Worm (Caenorhabditis elegans): Measurements from ENCODE around the gene C13A2.5.
"Not testable (repeated sequence)": the region's sequence is repeated elsewhere in the genome, so short reads cannot be mapped to it uniquely, and the experiment has no call there.

C13A2.5 gene

ce11 chrV:7297263-7297662 lies 21.7 kb downstream of the C13A2.5 start, which contains the start of gene srj-32:
Gene srj-32, minus strand, starts transcription at chrV:7297363.
- no peak for TF ChIP-seq B0261.1 (tag; optimal IDR thresholded peaks at IDR 0.05)
- TF ChIP-seq mxl-1 (tag; optimal IDR thresholded peaks at IDR 0.05) = no peak
- TF ChIP-seq nhr-27 (tag; optimal IDR thresholded peaks at IDR 0.05) = no peak
- TF ChIP-seq tbp1 (GFP tag; optimal IDR thresholded peaks at IDR 0.05) = no peak
- TF ChIP-seq F22D6.2 (tag; optimal IDR thresholded peaks at IDR 0.05) = no peak
- no peak for TF ChIP-seq K11D2.4 (GFP tag; IDR thresholded peaks at IDR 0.05)

- TF ChIP-seq hmg-20 (GFP tag; IDR thresholded peaks at IDR 0.05) (no peak), nhr-179 (tag; optimal IDR thresholded peaks at IDR 0.05) (no peak), lin-40 (tag; optimal IDR thresholded peaks at IDR 0.05) (no peak), sptf-2 (GFP tag; optimal IDR thresholded peaks at IDR 0.05) (no peak), F22D6.2 (tag; optimal IDR thresholded peaks at IDR 0.05) (no peak), egrh-3 (GFP tag; IDR thresholded peaks at IDR 0.05) (no peak), nfyb-1 (GFP tag; IDR thresholded peaks at IDR 0.05) (no peak), sdz-38 (tag; optimal IDR thresholded peaks at IDR 0.05) (no peak), attf-6 (GFP tag; IDR thresholded peaks at IDR 0.05) (no peak), repo-1 (tag; optimal IDR thresholded peaks at IDR 0.05) (no peak), madf-6 (GFP tag; IDR thresholded peaks at IDR 0.05) (no peak), aptf-2 (GFP tag; conservative IDR thresholded peaks at IDR 0.05) (no peak), dox-1 (GFP tag; IDR thresholded peaks at IDR 0.05) (no peak), let-526 (GFP tag; IDR thresholded peaks at IDR 0.05) (no peak), let-607 (tag; optimal IDR thresholded peaks at IDR 0.05) (no peak), nhr-90 (tag; optimal IDR thresholded peaks at IDR 0.05) (no peak), madf-8 (GFP tag; conservative IDR thresholded peaks at IDR 0.05) (no peak), tlf-1 (GFP tag; optimal IDR thresholded peaks at IDR 0.05) (no peak), zim-3 (tag; optimal IDR thresholded peaks at IDR 0.05) (no peak), ztf-25 (GFP tag; IDR thresholded peaks at IDR 0.05) (no peak)
These were observed 22.9 kb downstream of the C13A2.5 start, which contains the start of gene F07G11.3 for ce11 chrV:7298463-7298862. Gene F07G11.3, plus strand, starts transcription at chrV:7298763.

ce11 chrV:7304506-7304905 lies 28.9 kb downstream of the C13A2.5 start, which contains the start of gene F07G11.2:
Gene F07G11.2, plus strand, starts transcription at chrV:7304806.
- not testable (repeated sequence) for TF ChIP-seq B0261.1 (tag; optimal IDR thresholded peaks at IDR 0.05); akir-1 (GFP tag; optimal IDR thresholded peaks at IDR 0.05); lir-1 (GFP tag; conservative IDR thresholded peaks at IDR 0.05)

ce11 chrV:7307089-7307488 lies 31.5 kb downstream of the C13A2.5 start, which contains the start of gene F07G11.1:
Gene F07G11.1, plus strand, starts transcription at chrV:7307389.
- TF ChIP-seq ztf-28 (GFP tag; IDR thresholded peaks at IDR 0.05) (no peak), mes-4 (tag; optimal IDR thresholded peaks at IDR 0.05) (no peak), Y53F4B.3 (GFP tag; IDR thresholded peaks at IDR 0.05) (no peak), sdz-38 (tag; optimal IDR thresholded peaks at IDR 0.05) (no peak), F52B5.7 (tag; optimal IDR thresholded peaks at IDR 0.05) (no peak), egl-18 (GFP tag; IDR thresholded peaks at IDR 0.05) (no peak), rec-8 (tag; optimal IDR thresholded peaks at IDR 0.05) (no peak), F39B2.1 (GFP tag; IDR thresholded peaks at IDR 0.05) (no peak), aptf-2 (GFP tag; conservative IDR thresholded peaks at IDR 0.05) (no peak), cebp-1 (GFP tag; IDR thresholded peaks at IDR 0.05) (no peak), cebp-1 (tag; optimal IDR thresholded peaks at IDR 0.05) (no peak), let-526 (GFP tag; IDR thresholded peaks at IDR 0.05) (no peak), ets-4 (GFP tag; optimal IDR thresholded peaks at IDR 0.05) (no peak), atf-7 (tag; optimal IDR thresholded peaks at IDR 0.05) (no peak), madf-10 (tag; optimal IDR thresholded peaks at IDR 0.05) (no peak), unc-130 (GFP tag; optimal IDR thresholded peaks at IDR 0.05) (no peak), nfyb-1 (GFP tag; IDR thresholded peaks at IDR 0.05) (no peak)
